Fruit fly (Drosophila melanogaster) whole organism, embryonic: ENCODE data around the gene CG3632.

ENCODE experiments used
- Abd-B ChIP-seq: fragments of 200-800 bp; sonication (Bioruptor generic); optimal IDR thresholded peaks from 2 replicates; lab custom pipeline; 2018; ENCODE audit warnings: missing biosample characterization, mild to moderate bottlenecking, missing genetic modification characterization, moderate library complexity
- Ada2b ChIP-seq: fragments of 200-800 bp; sonication (Bioruptor generic); IDR thresholded peaks from 2 replicates; pipeline ENCODE4 v1.3.6; 2022; ENCODE audit warnings: missing biosample characterization, missing genetic modification characterization
- Asciz ChIP-seq: fragments of 200-800 bp; sonication (Bioruptor generic); optimal IDR thresholded peaks from 2 replicates; lab custom pipeline; 2017; ENCODE audit warnings: missing biosample characterization, mild to moderate bottlenecking, missing genetic modification characterization, missing genetic modification reagents
- CG11723 ChIP-seq: fragments of 200-800 bp; sonication (Bioruptor generic); optimal IDR thresholded peaks from 2 replicates; lab custom pipeline; 2017; ENCODE audit warnings: missing biosample characterization, mild to moderate bottlenecking, missing genetic modification characterization
- CG12391 ChIP-seq: fragments of 200-800 bp; sonication (Bioruptor generic); optimal IDR thresholded peaks from 3 replicates; lab custom pipeline; 2018; ENCODE audit warnings: missing biosample characterization, mild to moderate bottlenecking, missing genetic modification characterization, moderate library complexity
- CG13287 ChIP-seq: fragments of 200-800 bp; sonication (Bioruptor generic); IDR thresholded peaks from 2 replicates; pipeline ENCODE4 v1.3.6; 2022; ENCODE audit warnings: missing biosample characterization, missing genetic modification characterization; ENCODE audit not compliant: partially characterized antibody
- CG13775 ChIP-seq: fragments of 200-800 bp; sonication (Bioruptor generic); optimal IDR thresholded peaks from 3 replicates; lab custom pipeline; 2017; ENCODE audit warnings: missing biosample characterization, mild to moderate bottlenecking, missing genetic modification characterization
- CG14050 ChIP-seq: fragments of 200-800 bp; sonication (Bioruptor generic); IDR thresholded peaks from 3 replicates; pipeline ENCODE4 v1.3.6; 2022; ENCODE audit warnings: missing biosample characterization, missing genetic modification characterization
- CG15601 ChIP-seq: fragments of 200-800 bp; sonication (Bioruptor generic); optimal IDR thresholded peaks from 3 replicates; lab custom pipeline; 2019; ENCODE audit warnings: missing biosample characterization, mild to moderate bottlenecking, missing genetic modification characterization, moderate library complexity
- CG1647 ChIP-seq: fragments of 200-800 bp; sonication (Bioruptor generic); optimal IDR thresholded peaks from 3 replicates; lab custom pipeline; 2016; ENCODE audit warnings: missing biosample characterization, missing genetic modification characterization
- CG18011 ChIP-seq: fragments of 200-800 bp; sonication (Bioruptor generic); optimal IDR thresholded peaks from 2 replicates; lab custom pipeline; 2017; ENCODE audit warnings: missing biosample characterization, missing genetic modification characterization, mild to moderate bottlenecking, moderate library complexity, missing genotype
- CG18619 ChIP-seq: fragments of 200-800 bp; sonication (Bioruptor generic); optimal IDR thresholded peaks from 3 replicates; lab custom pipeline; 2017; ENCODE audit warnings: missing biosample characterization, mild to moderate bottlenecking, missing genetic modification characterization
- CG2875 ChIP-seq: fragments of 200-800 bp; sonication (Bioruptor generic); optimal IDR thresholded peaks from 2 replicates; lab custom pipeline; 2017; ENCODE audit warnings: missing biosample characterization, mild to moderate bottlenecking, missing genetic modification characterization, missing genetic modification reagents
- CG6175 ChIP-seq: fragments of 200-800 bp; sonication (Bioruptor generic); IDR thresholded peaks from 3 replicates; pipeline ENCODE4 v1.3.6; 2022; ENCODE audit warnings: missing biosample characterization, missing genetic modification characterization
- CG6272 ChIP-seq: fragments of 200-800 bp; sonication (Bioruptor generic); IDR thresholded peaks from 2 replicates; pipeline ENCODE4 v1.3.6; 2022; ENCODE audit warnings: missing biosample characterization, missing genetic modification characterization
- Camta ChIP-seq: fragments of 200-800 bp; sonication (Bioruptor generic); optimal IDR thresholded peaks from 2 replicates; lab custom pipeline; 2016; ENCODE audit warnings: missing biosample characterization, missing genetic modification characterization
- CoRest ChIP-seq: fragments of 200-800 bp; sonication (Bioruptor generic); optimal IDR thresholded peaks from 3 replicates; lab custom pipeline; 2018; ENCODE audit warnings: missing biosample characterization, mild to moderate bottlenecking, missing genetic modification characterization, moderate library complexity
- Ets65A ChIP-seq: fragments of 200-800 bp; sonication (Bioruptor generic); peaks from one replicate; lab custom pipeline; 2016; ENCODE audit warnings: missing biosample characterization, missing genetic modification characterization
- Fer1 ChIP-seq: fragments of 200-800 bp; sonication (Bioruptor generic); optimal IDR thresholded peaks from 2 replicates; lab custom pipeline; 2017; ENCODE audit warnings: missing biosample characterization, mild to moderate bottlenecking, missing genetic modification characterization
- Myb ChIP-seq: fragments of 200-800 bp; sonication (Bioruptor generic); optimal IDR thresholded peaks from 2 replicates; lab custom pipeline; 2016; ENCODE audit warnings: missing biosample characterization, missing genetic modification characterization
- Oli ChIP-seq: fragments of 200-800 bp; sonication (Bioruptor generic); optimal IDR thresholded peaks from 2 replicates; lab custom pipeline; 2018; ENCODE audit warnings: missing biosample characterization, mild to moderate bottlenecking, missing genetic modification characterization, moderate library complexity
- Opbp ChIP-seq: fragments of 200-800 bp; sonication (Bioruptor generic); IDR thresholded peaks from 3 replicates; pipeline ENCODE4 v1.3.6; 2022; ENCODE audit warnings: missing biosample characterization, missing genetic modification characterization; ENCODE audit not compliant: partially characterized antibody
- Pdp1 ChIP-seq, 2 experiments: fragments of 200-800 bp; sonication (Bioruptor generic); optimal IDR thresholded peaks; 3 replicates each; lab custom pipeline; 2016; ENCODE audit warnings: missing biosample characterization in 2 of 2, missing genetic modification characterization in 2 of 2, mild to moderate bottlenecking in 1 of 2, moderate library complexity in 1 of 2
- Rx ChIP-seq: fragments of 200-800 bp; sonication (Bioruptor generic); IDR thresholded peaks from 2 replicates; pipeline ENCODE4 v1.3.6; 2022; ENCODE audit warnings: missing biosample characterization, missing genetic modification characterization
- Trl ChIP-seq, 3 experiments: fragments of >200 bp in 2 of 3; fragments of 200-800 bp in 1 of 3; sonication (Bioruptor generic) in 1 of 3; optimal IDR thresholded peaks; 2 replicates in 1 of 3; 3 replicates in 2 of 3; lab custom pipeline; 2016 to 2017; ENCODE audit warnings: missing biosample characterization in 1 of 3, missing genetic modification characterization in 1 of 3
- al ChIP-seq: fragments of 200-800 bp; sonication (Bioruptor generic); IDR thresholded peaks from 2 replicates; pipeline ENCODE4 v1.3.6; 2022; ENCODE audit warnings: missing biosample characterization, missing genetic modification characterization
- chm ChIP-seq: fragments of 200-800 bp; sonication (Bioruptor generic); IDR thresholded peaks from 2 replicates; pipeline ENCODE4 v1.3.6; 2022; ENCODE audit warnings: missing biosample characterization, missing genetic modification characterization
- croc ChIP-seq: fragments of 200-800 bp; sonication (Bioruptor generic); conservative IDR thresholded peaks from 3 replicates; pipeline ENCODE4 v1.3.6; 2022; ENCODE audit warnings: missing biosample characterization, missing genetic modification characterization
- dan ChIP-seq: fragments of 200-800 bp; sonication (Bioruptor generic); IDR thresholded peaks from 2 replicates; pipeline ENCODE4 v1.3.6; 2022; ENCODE audit warnings: missing biosample characterization, missing genetic modification characterization
- ems ChIP-seq: fragments of 200-800 bp; sonication (Bioruptor generic); optimal IDR thresholded peaks from 3 replicates; lab custom pipeline; 2016; ENCODE audit warnings: missing biosample characterization, missing genetic modification characterization
- eyg ChIP-seq: fragments of 200-800 bp; sonication (Bioruptor generic); optimal IDR thresholded peaks from 3 replicates; lab custom pipeline; 2016; ENCODE audit warnings: missing biosample characterization, missing genetic modification characterization
- fd96Cb ChIP-seq: fragments of 200-800 bp; sonication (Bioruptor generic); optimal IDR thresholded peaks from 2 replicates; lab custom pipeline; 2018; ENCODE audit warnings: missing biosample characterization, mild to moderate bottlenecking, missing genetic modification characterization, moderate library complexity
- ftz-f1 ChIP-seq: fragments of 200-800 bp; sonication (Bioruptor generic); optimal IDR thresholded peaks from 2 replicates; lab custom pipeline; 2016; ENCODE audit warnings: missing biosample characterization, missing genetic modification characterization
- kay ChIP-seq: fragments of 200-800 bp; sonication (Bioruptor generic); optimal IDR thresholded peaks from 2 replicates; lab custom pipeline; 2016; ENCODE audit warnings: missing biosample characterization, missing genetic modification characterization
- lab ChIP-seq: fragments of 200-800 bp; sonication (Bioruptor generic); optimal IDR thresholded peaks from 3 replicates; lab custom pipeline; 2017; ENCODE audit warnings: missing biosample characterization, missing genetic modification characterization, mild to moderate bottlenecking, moderate library complexity, missing genetic modification reagents
- lilli ChIP-seq: fragments of 200-800 bp; sonication (Bioruptor generic); optimal IDR thresholded peaks from 3 replicates; lab custom pipeline; 2016; ENCODE audit warnings: missing biosample characterization, missing genetic modification characterization
- lmd ChIP-seq: fragments of 200-800 bp; sonication (Bioruptor generic); IDR thresholded peaks from 2 replicates; pipeline ENCODE4 v1.3.6; 2022; ENCODE audit warnings: missing biosample characterization, missing genetic modification characterization
- lola ChIP-seq, 3 experiments: fragments of >200 bp in 2 of 3; fragments of 200-800 bp in 1 of 3; sonication (Bioruptor generic) in 1 of 3; optimal IDR thresholded peaks; 2 replicates each; lab custom pipeline; 2017 to 2019; ENCODE audit warnings: missing biosample characterization in 3 of 3, missing genetic modification characterization in 3 of 3, mild to moderate bottlenecking in 1 of 3, moderate library complexity in 1 of 3
- luna ChIP-seq: fragments of 200-800 bp; sonication (Bioruptor generic); optimal IDR thresholded peaks from 2 replicates; lab custom pipeline; 2016; ENCODE audit warnings: missing biosample characterization, missing genetic modification characterization
- otp ChIP-seq: fragments of 200-800 bp; sonication (Bioruptor generic); IDR thresholded peaks from 3 replicates; pipeline ENCODE4, ENCODE4 v1.3.6; 2022; ENCODE audit warnings: missing biosample characterization, missing genetic modification characterization
- pfk ChIP-seq: fragments of 200-800 bp; sonication (Bioruptor generic); optimal IDR thresholded peaks from 2 replicates; lab custom pipeline; 2018; ENCODE audit warnings: missing biosample characterization, mild to moderate bottlenecking, missing genetic modification characterization, moderate library complexity
- run ChIP-seq: fragments of 200-800 bp; sonication (Bioruptor generic); optimal IDR thresholded peaks from 3 replicates; lab custom pipeline; 2018; ENCODE audit warnings: missing biosample characterization, mild to moderate bottlenecking, missing genetic modification characterization
- sd ChIP-seq: fragments of 200-800 bp; sonication (Bioruptor generic); optimal IDR thresholded peaks from 3 replicates; lab custom pipeline; 2018; ENCODE audit warnings: missing biosample characterization, mild to moderate bottlenecking, missing genetic modification characterization, moderate library complexity
- tap ChIP-seq: fragments of 200-800 bp; optimal IDR thresholded peaks from 3 replicates; lab custom pipeline; 2019; ENCODE audit warnings: missing biosample characterization, mild to moderate bottlenecking, missing genetic modification characterization, moderate library complexity
- toy ChIP-seq: fragments of 200-800 bp; sonication (Bioruptor generic); IDR thresholded peaks from 2 replicates; pipeline ENCODE4 v1.3.6; 2022; ENCODE audit warnings: missing biosample characterization, missing genetic modification characterization
- trem ChIP-seq: fragments of 200-800 bp; optimal IDR thresholded peaks from 3 replicates; lab custom pipeline; 2019; ENCODE audit warnings: missing biosample characterization, mild to moderate bottlenecking, missing genetic modification characterization, moderate library complexity
- trh ChIP-seq: fragments of 200-800 bp; sonication (Bioruptor generic); optimal IDR thresholded peaks from 2 replicates; lab custom pipeline; 2016; ENCODE audit warnings: missing biosample characterization, missing genetic modification characterization
- tx ChIP-seq: fragments of 200-800 bp; sonication (Bioruptor generic); optimal IDR thresholded peaks from 2 replicates; lab custom pipeline; 2016; ENCODE audit warnings: missing biosample characterization, missing genetic modification characterization
- wor ChIP-seq: fragments of 200-800 bp; sonication (Bioruptor generic); IDR thresholded peaks from 2 replicates; pipeline ENCODE4 v1.3.6; 2022; ENCODE audit warnings: missing biosample characterization, missing genetic modification characterization

Gene CG3632

dm6 chrX:16279340-16279941 is 17.0 kb upstream of the CG3632 start (continued):
- TF ChIP-seq CG13287: no peak
- peak; percentile 64 for TF ChIP-seq CG1647
- TF ChIP-seq lola (GFP tag; optimal IDR thresholded peaks at IDR 0.05; lab: Kevin White, UChicago): peak in 1 of 3 experiments; percentile 47
- peak; percentile 67 for TF ChIP-seq Fer1 (GFP tag; lab: Kevin White, UChicago)
- TF ChIP-seq Rx (GFP tag; lab: Robert Waterston, UW): peak; percentile 81
- peak; percentile 83 for TF ChIP-seq croc (GFP tag; lab: Robert Waterston, UW)
- TF ChIP-seq CG15601: peak; percentile 53
- TF ChIP-seq CG11723 (GFP tag; lab: Kevin White, UChicago): peak; percentile 40
- peak; percentile 87 for TF ChIP-seq Camta (GFP tag; lab: Kevin White, UChicago)
- peak; percentile 23 for TF ChIP-seq trem (tag; lab: Kevin White, UChicago)
- TF ChIP-seq trh (GFP tag; lab: Kevin White, UChicago): no peak
- TF ChIP-seq Asciz: peak; percentile 57
- TF ChIP-seq Opbp: peak; percentile 56; the same call in 2 of the 3 replicates
- peak; percentile 60 for TF ChIP-seq tap (tag; lab: Kevin White, UChicago)
- TF ChIP-seq chm (GFP tag; lab: Robert Waterston, UW): peak; percentile 82
- peak; percentile 90 for TF ChIP-seq lilli (GFP tag; lab: Kevin White, UChicago)
- TF ChIP-seq CG12391 (tag; lab: Kevin White, UChicago): peak; percentile 46
- peak; percentile 74 to 94 for TF ChIP-seq Pdp1 (GFP tag; optimal IDR thresholded peaks at IDR 0.05; lab: Kevin White, UChicago)
- peak; percentile 85 for TF ChIP-seq otp
- TF ChIP-seq Abd-B (GFP tag; lab: Kevin White, UChicago): peak; percentile 81
- peak; percentile 83 for TF ChIP-seq al (GFP tag; lab: Robert Waterston, UW)
- peak; percentile 63 for TF ChIP-seq eyg
- TF ChIP-seq Oli: peak; percentile 82
- peak; percentile 51 for TF ChIP-seq CG2875
- TF ChIP-seq CG18619: peak; percentile 65
- peak; percentile 75 for TF ChIP-seq ems (GFP tag; lab: Kevin White, UChicago)
- peak; percentile 32 for TF ChIP-seq kay (GFP tag; lab: Kevin White, UChicago)
- TF ChIP-seq lab: peak; percentile 84
- TF ChIP-seq fd96Cb (tag; lab: Kevin White, UChicago): peak; percentile 85
- peak; percentile 56 for TF ChIP-seq Myb (GFP tag; lab: Kevin White, UChicago)
- no peak for TF ChIP-seq CG18011 (GFP tag; lab: Kevin White, UChicago)
- TF ChIP-seq ftz-f1 (GFP tag; lab: Kevin White, UChicago): peak; percentile 4
- TF ChIP-seq CG6175 (GFP tag; lab: Robert Waterston, UW): peak; percentile 80
- peak; percentile 98 for TF ChIP-seq Ets65A
- peak; percentile 67 for TF ChIP-seq toy (GFP tag; lab: Robert Waterston, UW)
- TF ChIP-seq tx: peak; percentile 61
- TF ChIP-seq wor (GFP tag; lab: Robert Waterston, UW): peak; percentile 76
- TF ChIP-seq CoRest: peak; percentile 77
- peak; percentile 52 for TF ChIP-seq run (tag; lab: Kevin White, UChicago)
- TF ChIP-seq Trl (optimal IDR thresholded peaks at IDR 0.05; lab: Kevin White, UChicago): no peak
- TF ChIP-seq Trl (GFP tag; optimal IDR thresholded peaks at IDR 0.05; lab: Kevin White, UChicago): peak; percentile 89
- peak; percentile 87 for TF ChIP-seq CG6272 (GFP tag; lab: Robert Waterston, UW)
- TF ChIP-seq Ada2b (GFP tag; lab: Robert Waterston, UW): peak; percentile 85
- TF ChIP-seq dan (GFP tag; lab: Robert Waterston, UW): no peak; the same call in 1 of the 2 replicates
- TF ChIP-seq CG14050 (GFP tag; lab: Robert Waterston, UW): peak; percentile 87
- peak; percentile 39 for TF ChIP-seq CG13775 (GFP tag; lab: Kevin White, UChicago)
- TF ChIP-seq lmd: peak; percentile 94
- no peak for TF ChIP-seq pfk (GFP tag; lab: Kevin White, UChicago)
- TF ChIP-seq sd (tag; lab: Kevin White, UChicago): peak; percentile 66
- TF ChIP-seq luna (GFP tag; lab: Kevin White, UChicago): peak; percentile 72
